Fruit fly (Drosophila melanogaster) whole organism, embryonic: ENCODE data around the gene Nprl3.

Source experiments
- Atf6 ChIP-seq: fragments of 200-800 bp; sonication (Bioruptor generic); IDR thresholded peaks from 2 replicates; pipeline ENCODE4 v1.3.6; 2022; ENCODE audit warnings: missing biosample characterization, missing genetic modification characterization
- CG12236 ChIP-seq: fragments of 200-800 bp; sonication (Bioruptor generic); optimal IDR thresholded peaks from 2 replicates; lab custom pipeline; 2016; ENCODE audit warnings: missing biosample characterization, missing genetic modification characterization
- CG14050 ChIP-seq: fragments of 200-800 bp; sonication (Bioruptor generic); IDR thresholded peaks from 3 replicates; pipeline ENCODE4 v1.3.6; 2022; ENCODE audit warnings: missing biosample characterization, missing genetic modification characterization
- CG15696 ChIP-seq: fragments of 200-800 bp; sonication (Bioruptor generic); optimal IDR thresholded peaks from 2 replicates; lab custom pipeline; 2019; ENCODE audit warnings: missing biosample characterization, mild to moderate bottlenecking, missing genetic modification characterization, moderate library complexity
- CG1602 ChIP-seq: fragments of 200-800 bp; sonication (Bioruptor generic); optimal IDR thresholded peaks from 3 replicates; lab custom pipeline; 2016; ENCODE audit warnings: missing biosample characterization, missing genetic modification characterization
- CG16813 ChIP-seq: fragments of 200-800 bp; sonication (Bioruptor generic); IDR thresholded peaks from 3 replicates; pipeline ENCODE4 v1.3.6; 2022; ENCODE audit warnings: missing biosample characterization, missing genetic modification characterization; ENCODE audit not compliant: partially characterized antibody
- CG2202 ChIP-seq: fragments of 200-800 bp; sonication (Bioruptor generic); optimal IDR thresholded peaks from 2 replicates; lab custom pipeline; 2018; ENCODE audit warnings: missing biosample characterization, mild to moderate bottlenecking, missing genetic modification characterization
- CG31224 ChIP-seq: fragments of 200-800 bp; sonication (Bioruptor generic); IDR thresholded peaks from 2 replicates; pipeline ENCODE4 v1.3.6; 2022; ENCODE audit warnings: missing biosample characterization, missing genetic modification characterization
- CG6791 ChIP-seq: fragments of 200-800 bp; sonication (Bioruptor generic); IDR thresholded peaks from 3 replicates; pipeline ENCODE4 v1.3.6; 2022; ENCODE audit warnings: missing biosample characterization, missing genetic modification characterization; ENCODE audit not compliant: partially characterized antibody
- CG7271 ChIP-seq: fragments of 200-800 bp; sonication (Bioruptor generic); optimal IDR thresholded peaks from 2 replicates; lab custom pipeline; 2018; ENCODE audit warnings: missing biosample characterization, mild to moderate bottlenecking, missing genetic modification characterization, moderate library complexity
- CG7963 ChIP-seq: fragments of 200-800 bp; sonication (Bioruptor generic); IDR thresholded peaks from 3 replicates; pipeline ENCODE4 v1.3.6; 2022; ENCODE audit warnings: missing biosample characterization, missing genetic modification characterization; ENCODE audit not compliant: partially characterized antibody
- CG7987 ChIP-seq: fragments of 200-800 bp; sonication (Bioruptor generic); optimal IDR thresholded peaks from 2 replicates; lab custom pipeline; 2018; ENCODE audit warnings: missing biosample characterization, mild to moderate bottlenecking, missing genetic modification characterization, moderate library complexity
- CG8359 ChIP-seq: fragments of 200-800 bp; sonication (Bioruptor generic); optimal IDR thresholded peaks from 2 replicates; lab custom pipeline; 2017; ENCODE audit warnings: missing biosample characterization, mild to moderate bottlenecking, missing genetic modification characterization, borderline replicate concordance
- CG8924 ChIP-seq: fragments of 200-800 bp; optimal IDR thresholded peaks from 3 replicates; lab custom pipeline; 2019; ENCODE audit warnings: missing biosample characterization, mild to moderate bottlenecking, missing genetic modification characterization, moderate library complexity
- CG8944 ChIP-seq: fragments of 200-800 bp; sonication (Bioruptor generic); optimal IDR thresholded peaks from 3 replicates; lab custom pipeline; 2016; ENCODE audit warnings: missing biosample characterization, missing genetic modification characterization
- CG9876 ChIP-seq: fragments of 200-800 bp; sonication (Bioruptor generic); optimal IDR thresholded peaks from 2 replicates; lab custom pipeline; 2016; ENCODE audit warnings: missing biosample characterization, missing genetic modification characterization
- CoRest ChIP-seq: fragments of 200-800 bp; sonication (Bioruptor generic); optimal IDR thresholded peaks from 3 replicates; lab custom pipeline; 2018; ENCODE audit warnings: missing biosample characterization, mild to moderate bottlenecking, missing genetic modification characterization, moderate library complexity
- Dbx ChIP-seq: fragments of 200-800 bp; sonication (Bioruptor generic); IDR thresholded peaks from 3 replicates; pipeline ENCODE4 v1.3.6; 2022; ENCODE audit warnings: missing biosample characterization, missing genetic modification characterization
- Deaf1 ChIP-seq: fragments of 200-800 bp; optimal IDR thresholded peaks from 3 replicates; lab custom pipeline; 2019; ENCODE audit warnings: missing biosample characterization, mild to moderate bottlenecking, missing genetic modification characterization, moderate library complexity
- Dek ChIP-seq: fragments of 200-800 bp; sonication (Bioruptor generic); optimal IDR thresholded peaks from 3 replicates; lab custom pipeline; 2019; ENCODE audit warnings: missing biosample characterization, mild to moderate bottlenecking, missing genetic modification characterization, moderate library complexity
- Dref ChIP-seq: fragments of 200-800 bp; sonication (Bioruptor generic); IDR thresholded peaks from 2 replicates; pipeline ENCODE4 v1.3.6; 2022; ENCODE audit warnings: missing biosample characterization, missing genetic modification characterization
- Fer1 ChIP-seq: fragments of 200-800 bp; sonication (Bioruptor generic); optimal IDR thresholded peaks from 2 replicates; lab custom pipeline; 2017; ENCODE audit warnings: missing biosample characterization, mild to moderate bottlenecking, missing genetic modification characterization
- HmgZ ChIP-seq: fragments of 200-800 bp; sonication (Bioruptor generic); optimal IDR thresholded peaks from 2 replicates; lab custom pipeline; 2018; ENCODE audit warnings: missing biosample characterization, mild to moderate bottlenecking, missing genetic modification characterization
- Jarid2 ChIP-seq: fragments of 200-800 bp; sonication (Bioruptor generic); optimal IDR thresholded peaks from 3 replicates; lab custom pipeline; 2017; ENCODE audit warnings: mild to moderate bottlenecking, missing biosample characterization, missing genetic modification reagents, missing genetic modification characterization
- Kr ChIP-seq: fragments of 200-800 bp; sonication (Bioruptor generic); optimal IDR thresholded peaks from 2 replicates; lab custom pipeline; 2017; ENCODE audit warnings: missing biosample characterization, mild to moderate bottlenecking, missing genetic modification characterization
- Lim3 ChIP-seq: fragments of 200-800 bp; sonication (Bioruptor generic); IDR thresholded peaks from 2 replicates; pipeline ENCODE4 v1.3.6; 2022; ENCODE audit warnings: missing biosample characterization, missing genetic modification characterization
- NC2α ChIP-seq: fragments of 200-800 bp; sonication (Bioruptor generic); optimal IDR thresholded peaks from 2 replicates; lab custom pipeline; 2016; ENCODE audit warnings: missing biosample characterization, missing genetic modification characterization
- Nf-YA ChIP-seq: fragments of 200-800 bp; sonication (Bioruptor generic); IDR thresholded peaks from 2 replicates; pipeline ENCODE4 v1.3.6; 2022; ENCODE audit warnings: missing biosample characterization, missing genetic modification characterization
- Nf-YB ChIP-seq: fragments of 200-800 bp; sonication (Bioruptor generic); optimal IDR thresholded peaks from 3 replicates; lab custom pipeline; 2019; ENCODE audit warnings: missing biosample characterization, mild to moderate bottlenecking, missing genetic modification characterization, moderate library complexity
- NfI ChIP-seq: fragments of 200-800 bp; sonication (Bioruptor generic); optimal IDR thresholded peaks from 3 replicates; lab custom pipeline; 2018; ENCODE audit warnings: missing biosample characterization, mild to moderate bottlenecking, missing genetic modification characterization, moderate library complexity
- amos ChIP-seq: fragments of 200-800 bp; sonication (Bioruptor generic); IDR thresholded peaks from 2 replicates; pipeline ENCODE4 v1.3.6; 2022; ENCODE audit warnings: missing biosample characterization, missing genetic modification characterization; ENCODE audit not compliant: partially characterized antibody
- aop ChIP-seq: fragments of 200-800 bp; sonication (Bioruptor generic); IDR thresholded peaks from 2 replicates; pipeline ENCODE4 v1.3.6; 2022; ENCODE audit warnings: missing biosample characterization, missing genetic modification characterization
- ase ChIP-seq: fragments of 200-800 bp; sonication (Bioruptor generic); IDR thresholded peaks from 3 replicates; pipeline ENCODE4 v1.3.6; 2022; ENCODE audit warnings: missing biosample characterization, missing genetic modification characterization
- az2 ChIP-seq: fragments of 200-800 bp; sonication (Bioruptor generic); optimal IDR thresholded peaks from 3 replicates; lab custom pipeline; 2016; ENCODE audit warnings: missing biosample characterization, missing genetic modification characterization
- bbx ChIP-seq: fragments of 200-800 bp; sonication (Bioruptor generic); IDR thresholded peaks from 2 replicates; pipeline ENCODE4 v1.3.6; 2022; ENCODE audit warnings: missing biosample characterization, missing genetic modification characterization; ENCODE audit not compliant: partially characterized antibody
- bowl ChIP-seq: fragments of 200-800 bp; sonication (Bioruptor generic); IDR thresholded peaks from 2 replicates; pipeline ENCODE4 v1.3.6; 2022; ENCODE audit warnings: missing biosample characterization, missing genetic modification characterization
- corto ChIP-seq: fragments of 200-800 bp; sonication (Bioruptor generic); optimal IDR thresholded peaks from 2 replicates; lab custom pipeline; 2016; ENCODE audit warnings: missing biosample characterization, mild to moderate bottlenecking, missing genetic modification characterization, moderate library complexity
- dpn ChIP-seq, 2 experiments: fragments of 200-800 bp; sonication (Bioruptor generic); optimal IDR thresholded peaks; 3 replicates each; lab custom pipeline; 2016; ENCODE audit warnings: missing biosample characterization in 2 of 2, missing genetic modification characterization in 2 of 2
- esg ChIP-seq: fragments of 200-800 bp; sonication (Bioruptor generic); conservative IDR thresholded peaks from 2 replicates; pipeline ENCODE4 v1.3.6; 2022; ENCODE audit warnings: missing biosample characterization, missing genetic modification characterization
- ewg ChIP-seq: fragments of 200-800 bp; sonication (Bioruptor generic); optimal IDR thresholded peaks from 3 replicates; lab custom pipeline; 2017; ENCODE audit warnings: mild to moderate bottlenecking, missing biosample characterization, missing genetic modification reagents, missing genetic modification characterization
- gcm ChIP-seq: fragments of 200-800 bp; sonication (Bioruptor generic); optimal IDR thresholded peaks from 2 replicates; lab custom pipeline; 2019; ENCODE audit warnings: missing biosample characterization, mild to moderate bottlenecking, missing genetic modification characterization, moderate library complexity
- her ChIP-seq: fragments of 200-800 bp; sonication (Bioruptor generic); optimal IDR thresholded peaks from 2 replicates; lab custom pipeline; 2016; ENCODE audit warnings: missing biosample characterization, missing genetic modification characterization
- kah ChIP-seq: fragments of 200-800 bp; sonication (Bioruptor generic); optimal IDR thresholded peaks from 2 replicates; lab custom pipeline; 2018; ENCODE audit warnings: missing biosample characterization, mild to moderate bottlenecking, missing genetic modification characterization
- pfk ChIP-seq: fragments of 200-800 bp; sonication (Bioruptor generic); optimal IDR thresholded peaks from 2 replicates; lab custom pipeline; 2018; ENCODE audit warnings: missing biosample characterization, mild to moderate bottlenecking, missing genetic modification characterization, moderate library complexity
- phol ChIP-seq: fragments of 200-800 bp; sonication (Bioruptor generic); optimal IDR thresholded peaks from 3 replicates; lab custom pipeline; 2018; ENCODE audit warnings: missing biosample characterization, mild to moderate bottlenecking, missing genetic modification characterization, moderate library complexity
- psq ChIP-seq: fragments of 200-800 bp; sonication (Bioruptor generic); optimal IDR thresholded peaks from 2 replicates; lab custom pipeline; 2017; ENCODE audit warnings: missing biosample characterization, missing genetic modification characterization
- ranshi ChIP-seq: fragments of 200-800 bp; sonication (Bioruptor generic); IDR thresholded peaks from 2 replicates; pipeline ENCODE4 v1.3.6; 2022; ENCODE audit warnings: missing biosample characterization, missing genetic modification characterization
- usp ChIP-seq: fragments of >200 bp; optimal IDR thresholded peaks from 2 replicates; lab custom pipeline; 2017; ENCODE audit warnings: missing biosample characterization, missing genetic modification characterization
- vvl ChIP-seq: fragments of 200-800 bp; sonication (Bioruptor generic); IDR thresholded peaks from 2 replicates; pipeline ENCODE4 v1.3.6; 2022; ENCODE audit warnings: missing biosample characterization, missing genetic modification characterization

The Nprl3 gene

dm6 chr3L:14050944-14051548 is 49.4 kb upstream of the Nprl3 start, which contains the start of gene CG6833 (continued):
- TF ChIP-seq CG8359 (GFP tag; lab: Kevin White, UChicago) (no peak), Kr (no peak), Atf6 (GFP tag; lab: Robert Waterston, UW) (peak; percentile 64), her (GFP tag; lab: Kevin White, UChicago) (peak; percentile 66), CG2202 (tag; lab: Kevin White, UChicago) (no peak), vvl (peak; percentile 91), psq (GFP tag; lab: Kevin White, UChicago) (no peak), CG8944 (peak; percentile 78), bbx (GFP tag; lab: Robert Waterston, UW) (0 out of 2 replicates have a peak, but pooled peaks have one; percentile 39), usp (GFP tag; lab: Kevin White, UChicago) (no peak), dpn (GFP tag; optimal IDR thresholded peaks at IDR 0.05; lab: Kevin White, UChicago) (peak; percentile 73), CG8924 (peak; percentile 45), NfI (GFP tag; lab: Kevin White, UChicago) (peak; percentile 71), HmgZ (tag; lab: Kevin White, UChicago) (peak; percentile 62), amos (GFP tag; lab: Robert Waterston, UW) (no peak), CG14050 (peak; percentile 52; the same call in 2 of the 3 replicates), corto (GFP tag; lab: Kevin White, UChicago) (no peak), Fer1 (GFP tag; lab: Kevin White, UChicago) (peak; percentile 59), CG16813 (GFP tag; lab: Robert Waterston, UW) (no peak), az2 (GFP tag; lab: Kevin White, UChicago) (peak; percentile 68), Jarid2 (GFP tag; lab: Kevin White, UChicago) (no peak), CG7271 (tag; lab: Kevin White, UChicago) (peak; percentile 68), bowl (GFP tag; lab: Robert Waterston, UW) (0 out of 2 replicates have a peak, but pooled peaks have one; percentile 44), Dek (tag; lab: Kevin White, UChicago) (peak; percentile 37), NC2α (GFP tag; lab: Kevin White, UChicago) (no peak), aop (GFP tag; lab: Robert Waterston, UW) (peak; percentile 58; the same call in 1 of the 2 replicates), CG15696 (tag; lab: Kevin White, UChicago) (peak; percentile 66), CG7963 (GFP tag; lab: Robert Waterston, UW) (no peak), Nf-YB (GFP tag; lab: Kevin White, UChicago) (no peak), Deaf1 (tag; lab: Kevin White, UChicago) (no peak), CG12236 (GFP tag; lab: Kevin White, UChicago) (peak; percentile 44), kah (GFP tag; lab: Kevin White, UChicago) (no peak), Dbx (GFP tag; lab: Robert Waterston, UW) (peak; percentile 86), CG7987 (GFP tag; lab: Kevin White, UChicago) (peak; percentile 67), pfk (GFP tag; lab: Kevin White, UChicago) (no peak), Lim3 (GFP tag; lab: Robert Waterston, UW) (no peak), esg (GFP tag; lab: Robert Waterston, UW) (peak; percentile 62; the same call in 1 of the 2 replicates), CG9876 (GFP tag; lab: Kevin White, UChicago) (peak; percentile 77), CG6791 (no peak), Nf-YA (GFP tag; lab: Robert Waterston, UW) (no peak; the same call in 1 of the 2 replicates), ase (peak; percentile 67; the same call in 2 of the 3 replicates), phol (tag; lab: Kevin White, UChicago) (peak; percentile 73), CoRest (tag; lab: Kevin White, UChicago) (peak; percentile 66), ewg (peak; percentile 38), Dref (GFP tag; lab: Robert Waterston, UW) (peak; percentile 43), gcm (no peak), CG31224 (GFP tag; lab: Robert Waterston, UW) (peak; percentile 77), ranshi (GFP tag; lab: Robert Waterston, UW) (peak; percentile 78), CG1602 (GFP tag; lab: Kevin White, UChicago) (peak; percentile 57)
